Worm (Caenorhabditis elegans): ENCODE results near the gene ect-2.
A peak's percentile ranks its signal among the peaks of the same experiment; 100 is the strongest.

ect-2 gene

DNA sequence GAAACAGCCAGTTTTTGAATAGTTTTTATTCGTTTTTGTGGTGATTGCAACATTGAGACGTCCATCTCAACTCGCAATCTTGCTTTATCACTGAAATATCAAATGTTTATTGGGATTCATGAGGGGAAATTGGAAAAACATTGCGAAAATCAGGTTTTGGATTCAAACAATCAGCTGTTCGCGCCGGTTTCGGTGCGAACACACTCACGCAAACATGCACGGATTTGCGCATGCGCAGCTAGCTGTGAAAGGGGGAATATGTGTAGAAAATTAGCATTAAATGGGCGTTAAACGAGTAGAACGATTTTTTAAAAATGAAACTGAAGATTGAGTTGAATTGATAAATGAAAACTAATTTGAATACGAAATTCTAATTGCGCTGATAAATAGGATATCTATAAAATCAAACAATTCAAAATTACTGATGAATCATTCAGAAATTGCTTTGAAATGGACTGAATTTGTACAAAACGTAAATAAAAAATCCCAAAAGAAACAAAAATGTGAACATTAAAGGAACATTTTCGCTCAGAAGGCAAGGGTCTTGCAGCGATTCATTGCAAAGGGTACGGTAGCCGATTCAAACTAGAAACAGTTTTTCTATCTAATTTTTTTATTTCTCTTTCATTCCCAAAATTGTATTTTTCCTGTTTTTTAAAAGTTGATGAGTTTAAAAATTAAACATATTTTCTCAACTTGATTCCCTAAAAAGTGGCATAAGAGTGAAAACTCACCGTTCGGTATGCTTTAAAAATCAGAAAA is at the start of gene ect-2:
TSS of gene ect-2 (minus strand) at position 762 of the 762 bp plus-strand sequence.
- TF ChIP-seq blmp-1 (tag; optimal IDR thresholded peaks at IDR 0.05), result peak; percentile 13
- peak; percentile 9 for TF ChIP-seq skn-1 (tag; optimal IDR thresholded peaks at IDR 0.05)
- TF ChIP-seq lin-35 (GFP tag; optimal IDR thresholded peaks at IDR 0.05), result peak; percentile 77 to 93
- peak; percentile 82 for TF ChIP-seq F16B12.6 (tag; optimal IDR thresholded peaks at IDR 0.05)
- TF ChIP-seq nhr-71 (tag; optimal IDR thresholded peaks at IDR 0.05), result peak; percentile 21
- no peak for TF ChIP-seq lir-3 (tag; optimal IDR thresholded peaks at IDR 0.05; ENCODE audit: poor library complexity)
- peak; percentile 4 to 58 for TF ChIP-seq lsy-2 (tag; optimal IDR thresholded peaks at IDR 0.05)
- TF ChIP-seq snu-23 (GFP tag; optimal IDR thresholded peaks at IDR 0.05), result peak; percentile 29
- TF ChIP-seq ceh-88 (GFP tag; IDR thresholded peaks at IDR 0.05), result no peak
- TF ChIP-seq zag-1 (tag; optimal IDR thresholded peaks at IDR 0.05), result no peak
- TF ChIP-seq tlp-1 (tag; optimal IDR thresholded peaks at IDR 0.05), result no peak
- peak; percentile 86 to 88 for TF ChIP-seq efl-1 (optimal IDR thresholded peaks at IDR 0.05)
- peak; percentile 87 to 99 for TF ChIP-seq efl-1 (GFP tag; optimal IDR thresholded peaks at IDR 0.05 in 1 of 2)
- peak; percentile 81 to 90 (median 86) for TF ChIP-seq dpl-1 (GFP tag; optimal IDR thresholded peaks at IDR 0.05)
- no peak for TF ChIP-seq irx-1 (tag; optimal IDR thresholded peaks at IDR 0.05)

- TF ChIP-seq efl-1 (optimal IDR thresholded peaks at IDR 0.05) (no peak), efl-1 (GFP tag; optimal IDR thresholded peaks at IDR 0.05 in 1 of 2) (no peak), grh-1 (GFP tag; IDR thresholded peaks at IDR 0.05) (no peak), nhr-71 (tag; optimal IDR thresholded peaks at IDR 0.05) (no peak), swsn-7 (tag; optimal IDR thresholded peaks at IDR 0.05) (no peak), nhr-84 (tag; optimal IDR thresholded peaks at IDR 0.05) (no peak), ceh-90 (tag; optimal IDR thresholded peaks at IDR 0.05) (no peak)
These were observed 45.8 kb upstream of the ect-2 start for ce11 chrII:10829572-10829971.

DNA sequence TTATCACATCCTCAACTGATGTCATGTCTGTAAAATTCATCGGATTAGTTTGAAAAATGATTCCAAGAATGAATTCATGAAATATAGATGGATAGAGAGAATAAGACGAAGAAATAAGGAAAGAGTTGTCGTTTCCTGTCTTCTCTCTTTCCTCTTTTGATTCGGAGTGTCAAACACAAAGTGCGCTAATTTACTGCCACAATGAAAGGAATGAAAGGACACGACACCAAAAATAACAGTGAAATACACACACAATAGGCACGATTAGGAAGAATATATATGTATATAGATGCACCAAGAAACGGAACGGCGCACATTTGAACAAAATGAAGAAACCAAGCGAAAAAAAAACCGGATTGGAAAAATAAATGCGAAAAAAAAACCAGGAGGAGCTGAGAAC is 45.3 kb upstream of the ect-2 start, which contains the start of gene VM106R.1:
TSS of gene VM106R.1 (minus strand) at position 101 of the 400 bp plus-strand sequence.
- peak; percentile 14 for TF ChIP-seq nhr-71 (tag; optimal IDR thresholded peaks at IDR 0.05)
- peak; percentile 47 for TF ChIP-seq lin-14 (GFP tag; optimal IDR thresholded peaks at IDR 0.05)
- no peak for TF ChIP-seq sup-37 (GFP tag; optimal IDR thresholded peaks at IDR 0.05)
- peak; percentile 41 for TF ChIP-seq unc-86 (tag; optimal IDR thresholded peaks at IDR 0.05)
- no peak for TF ChIP-seq lin-35 (GFP tag; optimal IDR thresholded peaks at IDR 0.05)
- TF ChIP-seq nhr-47 (tag; optimal IDR thresholded peaks at IDR 0.05), result peak; percentile 28

DNA sequence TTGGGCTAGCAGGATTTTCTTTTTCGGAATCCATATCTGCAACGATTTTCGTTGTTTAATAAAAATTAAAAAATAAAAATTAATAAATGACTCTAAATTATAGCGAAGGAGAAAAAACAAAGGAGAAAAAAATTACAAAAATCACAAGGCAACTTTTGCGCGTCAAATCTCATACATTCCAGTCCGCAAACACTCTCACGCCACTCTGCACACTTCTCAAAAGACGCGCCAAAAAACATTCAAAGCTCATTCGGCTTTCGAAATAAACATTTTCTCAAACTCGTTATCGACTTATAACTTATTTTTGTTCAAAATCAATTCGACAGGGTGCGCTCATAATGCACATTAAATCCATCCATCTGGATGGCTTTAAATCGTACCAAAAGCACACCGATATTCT is 40.3 kb upstream of the ect-2 start, which contains the start of the genes R06F6.12 and mix-1:
TSS of gene R06F6.12 (minus strand) at position 36 of the 400 bp plus-strand sequence.
TSS of gene mix-1 (plus strand) at position 201 of the 400 bp plus-strand sequence.
- TF ChIP-seq C16A3.4 (tag; optimal IDR thresholded peaks at IDR 0.05) (peak; percentile 55), nhr-11 (tag; optimal IDR thresholded peaks at IDR 0.05) (no peak), swsn-7 (tag; optimal IDR thresholded peaks at IDR 0.05) (peak; percentile 52), nhr-84 (tag; optimal IDR thresholded peaks at IDR 0.05) (no peak), dsc-1 (tag; optimal IDR thresholded peaks at IDR 0.05) (peak; percentile 50), hlh-17 (GFP tag; optimal IDR thresholded peaks at IDR 0.05; ENCODE audit: borderline replicate concordance) (no peak), xbp-1 (tag; optimal IDR thresholded peaks at IDR 0.05) (peak; percentile 47), lin-14 (GFP tag; optimal IDR thresholded peaks at IDR 0.05) (peak; percentile 42), fos-1 (tag; optimal IDR thresholded peaks at IDR 0.05) (peak; percentile 0), elt-3 (tag; optimal IDR thresholded peaks at IDR 0.05) (peak in 1 of 6 experiments; percentile 15), nhr-85 (tag) (peak; percentile 70), mab-9 (GFP tag; IDR thresholded peaks at IDR 0.05) (no peak), skn-1 (tag; optimal IDR thresholded peaks at IDR 0.05) (peak; percentile 25), alr-1 (tag; optimal IDR thresholded peaks at IDR 0.05; ENCODE audit: borderline replicate concordance) (no peak), blmp-1 (tag; optimal IDR thresholded peaks at IDR 0.05) (peak; percentile 53), dpl-1 (GFP tag; optimal IDR thresholded peaks at IDR 0.05) (peak; percentile 84 to 89 (median 89)), lin-13 (GFP tag; optimal IDR thresholded peaks at IDR 0.05) (peak; percentile 49), lin-35 (GFP tag; optimal IDR thresholded peaks at IDR 0.05) (peak; percentile 79 to 92), F16B12.6 (tag; optimal IDR thresholded peaks at IDR 0.05) (peak; percentile 98), unc-86 (tag; optimal IDR thresholded peaks at IDR 0.05) (peak; percentile 24), unc-30 (tag; optimal IDR thresholded peaks at IDR 0.05) (no peak), ceh-82 (tag; optimal IDR thresholded peaks at IDR 0.05) (peak; percentile 49 to 60 (median 50)), elt-2 (tag; optimal IDR thresholded peaks at IDR 0.05) (no peak), nhr-76 (tag; optimal IDR thresholded peaks at IDR 0.05) (no peak), lin-15B (tag; optimal IDR thresholded peaks at IDR 0.05) (peak; percentile 47), mdl-1 (tag; optimal IDR thresholded peaks at IDR 0.05) (peak in 1 of 2 experiments; percentile 35), tbx-2 (tag; optimal IDR thresholded peaks at IDR 0.05) (peak; percentile 44), mep-1 (tag; optimal IDR thresholded peaks at IDR 0.05) (peak; percentile 86), rnt-1 (tag; optimal IDR thresholded peaks at IDR 0.05) (peak; percentile 80), nhr-47 (tag; optimal IDR thresholded peaks at IDR 0.05) (peak; percentile 75), nhr-71 (tag; optimal IDR thresholded peaks at IDR 0.05) (peak; percentile 73)

Measured in whole organism, L1 larva.